Worm (Caenorhabditis elegans): ENCODE results near the gene clc-28.
"Not testable (repeated sequence)": the region's sequence is repeated elsewhere in the genome, so short reads cannot be mapped to it uniquely, and the experiment has no call there.

The clc-28 gene

DNA sequence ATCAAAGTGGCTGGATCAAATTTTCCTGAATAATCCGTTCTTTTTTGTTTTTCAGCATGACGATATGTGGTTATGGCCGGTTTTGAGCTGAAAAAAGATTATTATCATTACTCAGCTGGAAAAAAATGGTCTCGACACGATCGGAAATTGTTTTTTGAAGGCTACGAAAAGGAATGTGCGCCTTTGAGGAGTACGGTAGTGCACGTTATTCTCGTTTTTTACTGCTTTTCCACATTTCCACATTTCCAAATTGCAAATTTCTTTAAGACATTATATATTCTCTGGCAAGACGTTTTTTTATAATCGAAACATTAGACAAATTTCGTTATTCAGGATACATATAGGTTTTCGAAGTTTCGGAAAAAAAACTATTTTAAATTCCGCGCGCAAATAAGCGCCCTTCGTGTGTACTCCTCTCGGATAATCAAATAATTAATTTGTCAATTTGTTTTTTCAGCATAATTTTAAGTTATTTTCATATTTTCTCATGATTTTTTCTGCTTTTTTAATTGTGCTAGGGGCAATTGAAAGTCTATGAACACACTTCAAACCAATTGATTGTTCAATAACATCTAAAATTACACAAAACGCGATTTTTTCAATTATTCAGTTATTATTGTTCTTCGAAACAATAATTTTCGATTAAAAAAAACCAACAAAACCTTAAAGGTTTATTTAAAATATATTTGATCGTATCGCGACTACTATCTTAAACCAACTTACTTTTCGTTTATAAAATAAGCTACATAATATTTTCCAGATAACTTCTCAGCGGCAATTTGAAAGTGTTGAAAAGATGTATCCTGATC lies 24.2 kb upstream of the clc-28 start, which contains the start of gene R05D3.3:
TSS of gene R05D3.3 (plus strand) at position 759 of the 809 bp plus-strand sequence.
- TF ChIP-seq B0310.2 (tag; optimal IDR thresholded peaks at IDR 0.05) (no peak), tbx-37 (GFP tag; conservative IDR thresholded peaks at IDR 0.05) (no peak), tbx-11 (GFP tag; IDR thresholded peaks at IDR 0.05) (no peak), tra-4 (tag; optimal IDR thresholded peaks at IDR 0.05) (no peak), hnd-1 (tag; optimal IDR thresholded peaks at IDR 0.05) (no peak), ceh-13 (GFP tag; optimal IDR thresholded peaks at IDR 0.05) (no peak), hmbx-1 (tag; optimal IDR thresholded peaks at IDR 0.05) (no peak), scrt-1 (GFP tag; IDR thresholded peaks at IDR 0.05) (no peak), F13C5.2 (tag; optimal IDR thresholded peaks at IDR 0.05) (no peak), ets-7 (tag; optimal IDR thresholded peaks at IDR 0.05) (no peak), ama-1 (optimal IDR thresholded peaks at IDR 0.05) (no peak), aly-1 (tag; optimal IDR thresholded peaks at IDR 0.05) (no peak), flt-1 (GFP tag; IDR thresholded peaks at IDR 0.05) (no peak)

DNA sequence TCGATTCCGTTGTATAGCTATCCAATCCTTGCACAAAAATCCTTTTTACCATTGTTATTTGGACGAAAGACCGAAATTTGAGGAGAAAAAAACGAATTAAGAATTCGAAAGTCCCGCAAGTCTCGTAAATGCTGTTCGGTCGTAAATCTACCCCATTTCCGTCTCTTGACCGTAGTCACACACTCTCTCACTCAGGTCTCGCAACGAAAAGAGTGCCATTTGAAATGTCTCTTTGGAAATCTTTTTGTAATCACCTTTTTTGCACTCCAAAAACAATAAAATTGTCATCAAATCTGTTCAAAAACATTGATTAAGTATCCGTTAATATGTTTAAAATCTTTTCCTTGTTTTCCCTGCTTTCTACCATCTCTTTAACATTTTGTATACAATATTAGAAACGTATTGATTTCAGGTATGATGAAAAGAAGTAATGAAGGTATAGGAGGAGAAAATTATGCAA lies 19.0 kb upstream of the clc-28 start, which contains the start of the genes R05D3.8 and rfp-1:
TSS of gene R05D3.8 (minus strand) at position 115 of the 460 bp plus-strand sequence.
TSS of gene rfp-1 (plus strand) at position 410 of the 460 bp plus-strand sequence.
- TF ChIP-seq flt-1 (GFP tag; IDR thresholded peaks at IDR 0.05) = no peak
- TF ChIP-seq hmbx-1 (tag; optimal IDR thresholded peaks at IDR 0.05) = no peak
- no peak for TF ChIP-seq pes-1 (GFP tag; IDR thresholded peaks at IDR 0.05)
- TF ChIP-seq ama-1 (optimal IDR thresholded peaks at IDR 0.05) = no peak
- TF ChIP-seq ceh-36 (tag; optimal IDR thresholded peaks at IDR 0.05) = no peak
- TF ChIP-seq ets-7 (tag; optimal IDR thresholded peaks at IDR 0.05) = no peak
- no peak for TF ChIP-seq F13C5.2 (tag; optimal IDR thresholded peaks at IDR 0.05)
- TF ChIP-seq tra-4 (tag; optimal IDR thresholded peaks at IDR 0.05) = no peak
- no peak for TF ChIP-seq aly-1 (tag; optimal IDR thresholded peaks at IDR 0.05)
- no peak for TF ChIP-seq tbx-11 (GFP tag; IDR thresholded peaks at IDR 0.05)
- TF ChIP-seq hmg-4 (GFP tag; optimal IDR thresholded peaks at IDR 0.05) = no peak
- TF ChIP-seq hnd-1 (tag; optimal IDR thresholded peaks at IDR 0.05) = no peak
- TF ChIP-seq scrt-1 (GFP tag; IDR thresholded peaks at IDR 0.05) = no peak
- no peak for TF ChIP-seq ceh-13 (GFP tag; optimal IDR thresholded peaks at IDR 0.05)
- TF ChIP-seq sea-1 (GFP tag; conservative IDR thresholded peaks at IDR 0.05) = no peak
- no peak for TF ChIP-seq tbx-37 (GFP tag; conservative IDR thresholded peaks at IDR 0.05)
- TF ChIP-seq B0310.2 (tag; optimal IDR thresholded peaks at IDR 0.05) = no peak

DNA sequence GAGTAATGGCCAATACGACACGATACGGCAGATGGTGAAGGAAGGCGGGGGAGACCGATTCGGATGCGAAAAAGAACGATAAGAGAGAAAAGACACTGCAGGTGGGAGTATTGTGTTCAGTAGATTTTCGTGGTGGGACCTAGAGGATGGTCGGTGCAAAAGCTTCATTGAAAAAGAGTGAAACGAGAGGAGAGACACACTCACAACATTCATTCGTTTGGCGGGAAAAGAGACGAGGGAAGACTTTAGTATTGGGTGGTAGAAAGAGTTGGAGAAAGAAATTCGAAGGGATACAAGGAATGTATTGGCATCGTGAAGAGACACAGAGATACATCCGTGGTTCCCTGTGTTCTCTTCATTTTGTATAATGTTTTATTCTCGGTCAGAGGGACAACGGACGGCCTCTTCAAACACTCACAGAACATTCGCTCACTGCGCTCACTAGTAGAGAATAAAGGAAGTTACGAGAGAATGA lies 17.2 kb upstream of the clc-28 start:
- peak; percentile 49 for TF ChIP-seq F13C5.2 (tag; optimal IDR thresholded peaks at IDR 0.05)
- no peak for TF ChIP-seq ceh-36 (tag; optimal IDR thresholded peaks at IDR 0.05)
- TF ChIP-seq hmg-4 (GFP tag; optimal IDR thresholded peaks at IDR 0.05) = peak; percentile 78
- peak; percentile 72 for TF ChIP-seq aly-1 (tag; optimal IDR thresholded peaks at IDR 0.05)

DNA sequence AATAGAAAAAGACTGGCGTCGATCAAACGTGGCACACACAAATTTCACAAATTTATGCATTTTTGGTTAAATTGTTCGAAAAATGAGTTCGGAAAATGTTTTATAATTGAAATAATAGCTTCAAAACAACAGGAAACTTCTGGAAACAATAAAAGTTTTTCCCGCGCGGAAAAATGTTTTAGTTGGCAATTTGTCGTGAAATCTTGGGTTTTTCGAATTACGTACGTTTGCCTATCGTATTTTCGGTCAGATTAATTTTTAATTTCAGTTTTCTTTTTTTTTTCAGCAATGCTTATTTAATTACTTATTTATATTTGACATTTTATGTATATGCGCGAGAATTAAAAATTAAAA lies 16.2 kb upstream of the clc-28 start:
- TF ChIP-seq hmg-4 (GFP tag; optimal IDR thresholded peaks at IDR 0.05) (no peak), sea-1 (GFP tag; conservative IDR thresholded peaks at IDR 0.05) (no peak), flt-1 (GFP tag; IDR thresholded peaks at IDR 0.05) (no peak), hnd-1 (tag; optimal IDR thresholded peaks at IDR 0.05) (no peak)

DNA sequence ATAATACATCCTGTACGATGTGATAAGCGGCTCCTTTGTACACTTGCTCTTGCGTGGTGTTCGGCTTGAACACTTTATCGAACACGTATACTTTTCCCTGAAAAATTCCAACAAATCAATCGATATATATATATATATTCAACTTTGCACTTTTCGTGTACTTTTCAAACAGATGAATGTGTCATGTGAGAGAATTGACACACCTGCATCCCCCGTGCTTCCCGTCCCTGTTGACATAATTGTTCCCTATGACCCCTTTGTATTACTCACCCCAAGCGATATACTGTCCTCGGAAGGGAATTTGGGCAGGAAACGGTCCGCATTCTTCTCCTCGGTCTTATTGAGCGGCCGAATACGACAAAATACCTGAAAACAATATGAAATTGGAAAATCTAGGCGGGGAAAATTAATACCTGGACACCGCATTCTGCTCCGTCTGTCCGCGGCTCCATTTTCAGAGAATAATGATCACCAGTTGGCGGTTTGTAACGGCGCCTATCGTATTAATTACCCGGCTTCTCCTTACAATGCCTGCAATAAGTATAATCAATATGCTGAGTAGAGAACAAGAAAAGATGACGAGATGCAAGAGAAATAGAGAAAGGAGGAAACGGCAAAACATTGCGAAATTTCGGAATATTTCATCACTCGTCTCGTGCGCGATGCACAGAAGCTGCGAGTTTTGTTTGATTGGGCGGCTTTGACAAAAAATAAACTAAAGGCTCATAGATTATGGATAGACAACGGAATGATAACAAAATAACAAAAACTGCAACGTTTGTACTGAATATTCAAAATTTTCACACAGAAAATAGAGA lies 15.6 kb upstream of the clc-28 start, which contains the start of gene unc-116:
TSS of gene unc-116 (minus strand) at position 531 of the 818 bp plus-strand sequence.
- TF ChIP-seq hmg-4 (GFP tag; optimal IDR thresholded peaks at IDR 0.05) = peak; percentile 63
- no peak for TF ChIP-seq B0310.2 (tag; optimal IDR thresholded peaks at IDR 0.05)

DNA sequence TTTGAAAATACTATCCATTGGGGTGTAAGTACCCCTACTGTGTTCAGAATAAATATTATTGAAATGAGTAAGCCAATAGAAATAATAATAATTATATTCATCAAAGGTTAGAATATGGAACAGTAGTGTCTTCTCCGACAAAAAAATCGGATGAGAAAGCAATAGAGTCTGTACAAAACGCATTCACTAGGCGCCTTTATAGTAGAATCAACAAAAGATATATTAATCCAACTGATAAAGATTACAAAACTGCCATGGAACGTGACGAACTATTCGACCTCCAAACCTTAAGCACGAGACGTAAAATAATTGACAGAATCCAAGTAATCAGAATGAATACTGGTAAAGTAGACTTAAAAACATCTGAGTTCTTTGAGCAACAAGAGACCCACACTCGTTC lies 8.6 kb upstream of the clc-28 start, which contains the start of gene clc-29:
TSS of gene clc-29 (minus strand) at position 101 of the 400 bp plus-strand sequence.
- not testable (repeated sequence) for TF ChIP-seq scrt-1 (GFP tag; IDR thresholded peaks at IDR 0.05); hnd-1 (tag; optimal IDR thresholded peaks at IDR 0.05); ceh-36 (tag; optimal IDR thresholded peaks at IDR 0.05)

DNA sequence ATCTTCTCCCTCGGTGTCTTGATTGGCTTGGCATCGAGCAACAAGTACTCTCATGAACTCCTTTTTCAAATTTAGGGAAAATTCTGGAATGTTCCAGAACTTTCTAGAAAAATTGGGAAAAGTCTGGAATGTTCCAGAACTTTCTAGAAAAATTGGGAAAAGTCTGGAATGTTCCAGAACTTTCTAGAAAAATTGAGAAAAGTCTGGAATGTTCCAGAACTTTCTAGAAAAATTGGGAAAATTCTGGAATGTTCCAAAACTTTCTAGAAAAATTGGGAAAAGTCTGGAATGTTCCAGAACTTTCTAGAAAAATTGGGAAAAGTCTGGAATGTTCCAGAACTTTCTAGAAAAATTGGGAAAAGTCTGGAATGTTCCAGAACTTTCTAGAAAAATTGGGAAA lies 5.0 kb upstream of the clc-28 start, which contains the start of gene ZC262.7:
TSS of gene ZC262.7 (minus strand) at position 54 of the 400 bp plus-strand sequence.
- TF ChIP-seq hmbx-1 (tag; optimal IDR thresholded peaks at IDR 0.05); hnd-1 (tag; optimal IDR thresholded peaks at IDR 0.05); tbx-11 (GFP tag; IDR thresholded peaks at IDR 0.05): not testable (repeated sequence)

DNA sequence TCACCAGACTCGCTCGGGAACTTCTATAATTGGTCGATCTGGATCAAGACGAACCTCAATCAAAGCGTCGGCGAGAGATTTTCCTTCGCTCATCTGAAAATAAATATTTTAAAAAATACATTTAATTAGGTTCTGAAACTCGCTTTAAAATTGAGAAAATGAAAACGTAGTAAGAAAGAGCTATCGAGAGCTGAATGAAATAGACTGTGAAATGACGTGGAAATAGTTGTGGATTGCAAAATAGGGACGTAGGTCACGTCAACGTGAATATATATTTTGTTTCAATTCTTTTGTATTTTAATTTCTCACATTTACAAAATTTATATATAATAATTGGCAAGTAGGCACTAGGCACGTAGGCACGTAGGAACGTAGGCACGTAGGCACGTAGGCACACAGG lies 4.8 kb downstream of the clc-28 start, which contains the start of gene ZC262.4:
TSS of gene ZC262.4 (minus strand) at position 101 of the 400 bp plus-strand sequence.
- TF ChIP-seq aly-1 (tag; optimal IDR thresholded peaks at IDR 0.05) = no peak
- TF ChIP-seq hmbx-1 (tag; optimal IDR thresholded peaks at IDR 0.05) = no peak
- no peak for TF ChIP-seq sea-1 (GFP tag; conservative IDR thresholded peaks at IDR 0.05)
- TF ChIP-seq ceh-13 (GFP tag; optimal IDR thresholded peaks at IDR 0.05) = no peak
- no peak for TF ChIP-seq tbx-11 (GFP tag; IDR thresholded peaks at IDR 0.05)
- TF ChIP-seq scrt-1 (GFP tag; IDR thresholded peaks at IDR 0.05) = no peak
- no peak for TF ChIP-seq F13C5.2 (tag; optimal IDR thresholded peaks at IDR 0.05)
- TF ChIP-seq tra-4 (tag; optimal IDR thresholded peaks at IDR 0.05) = no peak
- TF ChIP-seq flt-1 (GFP tag; IDR thresholded peaks at IDR 0.05) = no peak
- TF ChIP-seq pes-1 (GFP tag; IDR thresholded peaks at IDR 0.05) = no peak
- TF ChIP-seq tbx-37 (GFP tag; conservative IDR thresholded peaks at IDR 0.05) = no peak
- no peak for TF ChIP-seq ceh-36 (tag; optimal IDR thresholded peaks at IDR 0.05)
- TF ChIP-seq ama-1 (optimal IDR thresholded peaks at IDR 0.05) = no peak
- no peak for TF ChIP-seq ets-7 (tag; optimal IDR thresholded peaks at IDR 0.05)
- no peak for TF ChIP-seq B0310.2 (tag; optimal IDR thresholded peaks at IDR 0.05)
- no peak for TF ChIP-seq hnd-1 (tag; optimal IDR thresholded peaks at IDR 0.05)
